Worm (Caenorhabditis elegans): ENCODE results near the gene dpl-1.

dpl-1 gene

DNA sequence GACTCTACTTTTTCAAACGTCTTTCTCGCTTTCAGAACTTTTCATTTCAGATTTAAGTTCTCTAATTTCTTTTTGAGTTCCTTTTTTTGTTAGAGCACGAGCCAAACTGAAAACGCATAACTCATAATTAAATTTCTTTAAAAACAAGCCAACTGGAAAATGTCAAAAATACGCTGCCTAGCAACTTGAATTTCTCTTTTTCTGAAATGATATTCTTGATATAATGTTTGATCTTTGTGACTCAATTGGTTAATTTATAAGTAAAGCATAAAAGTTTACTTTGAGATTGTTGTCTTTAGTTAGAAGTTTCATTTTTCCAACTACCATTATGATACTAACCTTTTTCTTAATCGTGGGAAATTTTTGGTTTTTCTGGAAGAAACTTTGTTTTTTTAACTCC, 28.6 kb upstream of the dpl-1 start:
- no peak for TF ChIP-seq zip-8 (tag; optimal IDR thresholded peaks at IDR 0.05)
- no peak for TF ChIP-seq flh-1 (GFP tag; optimal IDR thresholded peaks at IDR 0.05)
- no peak for TF ChIP-seq unc-120 (tag; optimal IDR thresholded peaks at IDR 0.05; ENCODE audit: poor library complexity, severe bottlenecking)
- no peak for TF ChIP-seq blmp-1 (tag; optimal IDR thresholded peaks at IDR 0.05)
- no peak for TF ChIP-seq nhr-12 (tag; optimal IDR thresholded peaks at IDR 0.05)
- TF ChIP-seq sem-2 (GFP tag; optimal IDR thresholded peaks at IDR 0.05), result no peak
- TF ChIP-seq ceh-39 (tag; optimal IDR thresholded peaks at IDR 0.05), result no peak
- no peak for TF ChIP-seq ceh-83 (GFP tag; optimal IDR thresholded peaks at IDR 0.05)
- TF ChIP-seq M03D4.4 (tag; optimal IDR thresholded peaks at IDR 0.05), result no peak
- TF ChIP-seq nhr-76 (tag; optimal IDR thresholded peaks at IDR 0.05), result no peak

- TF ChIP-seq drap-1 (GFP tag; optimal IDR thresholded peaks at IDR 0.05) (no peak), ceh-83 (GFP tag; optimal IDR thresholded peaks at IDR 0.05) (no peak), ztf-11 (tag; optimal IDR thresholded peaks at IDR 0.05) (no peak), blmp-1 (tag; optimal IDR thresholded peaks at IDR 0.05) (no peak), snpc-4 (tag; optimal IDR thresholded peaks at IDR 0.05) (no peak), nhr-12 (tag; optimal IDR thresholded peaks at IDR 0.05) (no peak), bed-3 (GFP tag; optimal IDR thresholded peaks at IDR 0.05) (no peak), unc-120 (tag; optimal IDR thresholded peaks at IDR 0.05; ENCODE audit: poor library complexity, severe bottlenecking) (no peak), lin-32 (GFP tag; optimal IDR thresholded peaks at IDR 0.05) (no peak), ceh-43 (GFP tag; optimal IDR thresholded peaks at IDR 0.05) (no peak)
Measured at ce11 chrII:9143795-9144194, 25.9 kb upstream of the dpl-1 start.

DNA sequence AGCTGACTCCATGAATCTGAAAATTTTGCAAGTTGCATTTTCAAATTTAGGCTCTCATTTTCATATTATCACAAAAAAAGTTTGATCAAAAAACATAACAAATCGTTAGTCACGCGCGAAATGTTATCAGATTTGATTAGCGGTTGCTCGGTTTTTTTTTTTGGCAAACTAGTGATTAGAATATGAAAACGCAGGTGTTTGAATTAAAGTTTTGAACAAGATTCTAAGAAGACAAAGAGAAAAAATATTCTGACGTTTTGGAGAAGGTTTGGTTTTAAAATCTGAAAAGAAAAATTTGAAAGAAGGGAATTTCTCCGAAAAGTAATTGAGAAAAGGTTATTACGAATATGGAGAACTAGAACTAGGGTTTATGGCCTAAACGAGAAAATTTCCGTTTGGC, 25.3 kb upstream of the dpl-1 start:
- TF ChIP-seq pha-4 (tag; optimal IDR thresholded peaks at IDR 0.05) (no peak), ceh-83 (GFP tag; optimal IDR thresholded peaks at IDR 0.05) (no peak), elt-3 (tag; optimal IDR thresholded peaks at IDR 0.05) (no peak), elt-1 (tag; optimal IDR thresholded peaks at IDR 0.05; ENCODE audit: borderline replicate concordance, insufficient read depth) (no peak), sem-2 (GFP tag; optimal IDR thresholded peaks at IDR 0.05) (no peak), nhr-12 (tag; optimal IDR thresholded peaks at IDR 0.05) (no peak), nhr-2 (tag; optimal IDR thresholded peaks at IDR 0.05) (no peak), ham-2 (GFP tag; optimal IDR thresholded peaks at IDR 0.05) (no peak), zip-8 (tag; optimal IDR thresholded peaks at IDR 0.05) (no peak), unc-120 (tag; optimal IDR thresholded peaks at IDR 0.05; ENCODE audit: poor library complexity, severe bottlenecking) (no peak), drap-1 (GFP tag; optimal IDR thresholded peaks at IDR 0.05) (no peak), nhr-28 (tag; optimal IDR thresholded peaks at IDR 0.05) (no peak), nhr-76 (tag; optimal IDR thresholded peaks at IDR 0.05) (no peak), lsy-2 (tag; optimal IDR thresholded peaks at IDR 0.05) (no peak), M03D4.4 (tag; optimal IDR thresholded peaks at IDR 0.05) (no peak), hlh-1 (tag; optimal IDR thresholded peaks at IDR 0.05) (no peak)

DNA sequence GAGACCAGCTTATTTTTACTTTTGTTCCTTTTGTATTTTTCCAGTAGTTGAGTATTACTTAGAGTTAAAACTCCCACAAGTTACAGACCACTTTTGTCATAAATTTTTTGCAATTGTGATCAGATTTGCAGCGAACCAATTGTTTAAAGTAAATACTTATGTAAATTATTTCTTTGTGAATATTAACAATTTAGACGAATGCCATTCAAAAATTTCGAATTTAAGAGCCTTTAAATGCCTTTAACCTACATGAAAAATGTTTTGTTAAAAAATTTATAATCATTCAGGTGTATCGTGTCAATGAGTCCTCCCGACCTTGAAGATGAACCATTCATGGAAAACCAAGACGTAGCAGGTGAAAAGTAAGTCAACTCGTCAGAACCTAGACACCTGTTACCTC, 23.7 kb upstream of the dpl-1 start, which contains the start of gene W07A12.4:
Gene W07A12.4 (plus strand): TSS at position 301 of the 400 bp plus-strand sequence.
- TF ChIP-seq ceh-43 (GFP tag; optimal IDR thresholded peaks at IDR 0.05), result no peak
- no peak for TF ChIP-seq hlh-1 (tag; optimal IDR thresholded peaks at IDR 0.05)
- no peak for TF ChIP-seq unc-62 (GFP tag; optimal IDR thresholded peaks at IDR 0.05)
- TF ChIP-seq lin-32 (GFP tag; optimal IDR thresholded peaks at IDR 0.05), result no peak
- no peak for TF ChIP-seq ces-1 (GFP tag; optimal IDR thresholded peaks at IDR 0.05)
- no peak for TF ChIP-seq lin-13 (tag; optimal IDR thresholded peaks at IDR 0.05)
- TF ChIP-seq pha-4 (tag; optimal IDR thresholded peaks at IDR 0.05), result no peak
- TF ChIP-seq nhr-12 (tag; optimal IDR thresholded peaks at IDR 0.05), result no peak
- TF ChIP-seq unc-120 (tag; optimal IDR thresholded peaks at IDR 0.05; ENCODE audit: poor library complexity, severe bottlenecking), result no peak
- TF ChIP-seq ceh-39 (tag; optimal IDR thresholded peaks at IDR 0.05), result no peak
- TF ChIP-seq nhr-237 (tag; optimal IDR thresholded peaks at IDR 0.05), result no peak
- no peak for TF ChIP-seq ztf-11 (tag; optimal IDR thresholded peaks at IDR 0.05)
- TF ChIP-seq tbx-8 (GFP tag; optimal IDR thresholded peaks at IDR 0.05), result no peak
- TF ChIP-seq drap-1 (GFP tag; optimal IDR thresholded peaks at IDR 0.05), result no peak
- TF ChIP-seq flh-1 (GFP tag; optimal IDR thresholded peaks at IDR 0.05), result no peak
- no peak for TF ChIP-seq lsy-2 (tag; optimal IDR thresholded peaks at IDR 0.05)
- no peak for TF ChIP-seq blmp-1 (tag; optimal IDR thresholded peaks at IDR 0.05)
- TF ChIP-seq bed-3 (GFP tag; optimal IDR thresholded peaks at IDR 0.05), result no peak
- TF ChIP-seq elt-1 (tag; optimal IDR thresholded peaks at IDR 0.05; ENCODE audit: borderline replicate concordance, insufficient read depth), result no peak
- no peak for TF ChIP-seq mab-5 (tag; optimal IDR thresholded peaks at IDR 0.05)

ce11 chrII:9148079-9148478, 21.6 kb upstream of the dpl-1 start:
- no peak for TF ChIP-seq ztf-11 (tag; optimal IDR thresholded peaks at IDR 0.05)
- no peak for TF ChIP-seq sem-2 (GFP tag; optimal IDR thresholded peaks at IDR 0.05)
- TF ChIP-seq hlh-1 (tag; optimal IDR thresholded peaks at IDR 0.05), result no peak
- no peak for TF ChIP-seq elt-1 (tag; optimal IDR thresholded peaks at IDR 0.05; ENCODE audit: borderline replicate concordance, insufficient read depth)
- no peak for TF ChIP-seq tbx-8 (GFP tag; optimal IDR thresholded peaks at IDR 0.05)
- no peak for TF ChIP-seq nhr-28 (tag; optimal IDR thresholded peaks at IDR 0.05)
